Fruit fly (Drosophila melanogaster) whole organism, embryonic: ENCODE results near the gene nmo.
A peak's percentile ranks its signal among the peaks of the same experiment; 100 is the strongest.

Experiments used
- ATbp ChIP-seq: fragments of 200-800 bp; sonication (Bioruptor generic); optimal IDR thresholded peaks from 2 replicates; lab custom pipeline; 2017; ENCODE audit warnings: missing biosample characterization, mild to moderate bottlenecking, missing genetic modification characterization, missing genetic modification reagents
- Bdp1 ChIP-seq: fragments of 200-800 bp; sonication (Bioruptor generic); optimal IDR thresholded peaks from 3 replicates; lab custom pipeline; 2016; ENCODE audit warnings: missing biosample characterization, missing genetic modification characterization
- CG10543 ChIP-seq: fragments of 200-800 bp; sonication (Bioruptor generic); optimal IDR thresholded peaks from 3 replicates; lab custom pipeline; 2017; ENCODE audit warnings: missing biosample characterization, mild to moderate bottlenecking, missing genetic modification characterization, moderate library complexity
- CG11723 ChIP-seq: fragments of 200-800 bp; sonication (Bioruptor generic); optimal IDR thresholded peaks from 2 replicates; lab custom pipeline; 2017; ENCODE audit warnings: missing biosample characterization, mild to moderate bottlenecking, missing genetic modification characterization
- CG12769 ChIP-seq: fragments of 200-800 bp; sonication (Bioruptor generic); optimal IDR thresholded peaks from 2 replicates; lab custom pipeline; 2019; ENCODE audit warnings: missing biosample characterization, mild to moderate bottlenecking, missing genetic modification characterization, moderate library complexity
- CG13775 ChIP-seq: fragments of 200-800 bp; sonication (Bioruptor generic); optimal IDR thresholded peaks from 3 replicates; lab custom pipeline; 2017; ENCODE audit warnings: missing biosample characterization, mild to moderate bottlenecking, missing genetic modification characterization
- CG1529 ChIP-seq: fragments of 200-800 bp; sonication (Bioruptor generic); optimal IDR thresholded peaks from 3 replicates; lab custom pipeline; 2018; ENCODE audit warnings: missing biosample characterization, missing genetic modification characterization
- CG1602 ChIP-seq: fragments of 200-800 bp; sonication (Bioruptor generic); optimal IDR thresholded peaks from 3 replicates; lab custom pipeline; 2016; ENCODE audit warnings: missing biosample characterization, missing genetic modification characterization
- CG17328 ChIP-seq: fragments of 200-800 bp; sonication (Bioruptor generic); IDR thresholded peaks from 2 replicates; pipeline ENCODE4 v1.3.6; 2022; ENCODE audit warnings: missing biosample characterization, missing genetic modification characterization
- CG17359 ChIP-seq: fragments of 200-800 bp; sonication (Bioruptor generic); optimal IDR thresholded peaks from 3 replicates; lab custom pipeline; 2018; ENCODE audit warnings: missing biosample characterization, mild to moderate bottlenecking, missing genetic modification characterization, moderate library complexity
- CG17802 ChIP-seq: fragments of 200-800 bp; sonication (Bioruptor generic); optimal IDR thresholded peaks from 2 replicates; lab custom pipeline; 2018; ENCODE audit warnings: missing biosample characterization, mild to moderate bottlenecking, missing genetic modification characterization, moderate library complexity
- CG1792 ChIP-seq: fragments of 200-800 bp; sonication (Bioruptor generic); optimal IDR thresholded peaks from 2 replicates; lab custom pipeline; 2016; ENCODE audit warnings: missing biosample characterization, missing genetic modification characterization
- CG18262 ChIP-seq: fragments of 200-800 bp; optimal IDR thresholded peaks from 3 replicates; lab custom pipeline; 2019; ENCODE audit warnings: missing biosample characterization, mild to moderate bottlenecking, missing genetic modification characterization, moderate library complexity
- CG2202 ChIP-seq: fragments of 200-800 bp; sonication (Bioruptor generic); optimal IDR thresholded peaks from 2 replicates; lab custom pipeline; 2018; ENCODE audit warnings: missing biosample characterization, mild to moderate bottlenecking, missing genetic modification characterization
- CG31224 ChIP-seq: fragments of 200-800 bp; sonication (Bioruptor generic); IDR thresholded peaks from 2 replicates; pipeline ENCODE4 v1.3.6; 2022; ENCODE audit warnings: missing biosample characterization, missing genetic modification characterization
- CG31441 ChIP-seq: fragments of 200-800 bp; sonication (Bioruptor generic); IDR thresholded peaks from 2 replicates; pipeline ENCODE4 v1.3.6; 2022; ENCODE audit warnings: missing biosample characterization, missing genetic modification characterization
- CG33557 ChIP-seq: fragments of 200-800 bp; sonication (Bioruptor generic); optimal IDR thresholded peaks from 2 replicates; lab custom pipeline; 2019; ENCODE audit warnings: missing biosample characterization, mild to moderate bottlenecking, missing genetic modification characterization, moderate library complexity
- CG6254 ChIP-seq: fragments of 200-800 bp; sonication (Bioruptor generic); optimal IDR thresholded peaks from 3 replicates; lab custom pipeline; 2017; ENCODE audit warnings: mild to moderate bottlenecking, missing biosample characterization, missing genetic modification reagents, missing genetic modification characterization
- CG6765 ChIP-seq: fragments of 200-800 bp; sonication (Bioruptor generic); optimal IDR thresholded peaks from 3 replicates; lab custom pipeline; 2017; ENCODE audit warnings: missing biosample characterization, mild to moderate bottlenecking, missing genetic modification characterization
- CG7271 ChIP-seq: fragments of 200-800 bp; sonication (Bioruptor generic); optimal IDR thresholded peaks from 2 replicates; lab custom pipeline; 2018; ENCODE audit warnings: missing biosample characterization, mild to moderate bottlenecking, missing genetic modification characterization, moderate library complexity
- CG8388 ChIP-seq: fragments of 200-800 bp; sonication (Bioruptor generic); optimal IDR thresholded peaks from 2 replicates; lab custom pipeline; 2019; ENCODE audit warnings: missing biosample characterization, mild to moderate bottlenecking, missing genetic modification characterization, moderate library complexity
- CG9215 ChIP-seq: fragments of 200-800 bp; sonication (Bioruptor generic); IDR thresholded peaks from 2 replicates; pipeline ENCODE4 v1.3.6; 2022; ENCODE audit warnings: missing biosample characterization, missing genetic modification characterization
- CG9876 ChIP-seq: fragments of 200-800 bp; sonication (Bioruptor generic); optimal IDR thresholded peaks from 2 replicates; lab custom pipeline; 2016; ENCODE audit warnings: missing biosample characterization, missing genetic modification characterization
- CrebB ChIP-seq: fragments of 200-800 bp; sonication (Bioruptor generic); optimal IDR thresholded peaks from 3 replicates; lab custom pipeline; 2018; ENCODE audit warnings: missing biosample characterization, mild to moderate bottlenecking, missing genetic modification characterization
- Elba2 ChIP-seq: fragments of 200-800 bp; sonication (Bioruptor generic); optimal IDR thresholded peaks from 3 replicates; lab custom pipeline; 2016; ENCODE audit warnings: missing biosample characterization, missing genetic modification characterization
- Hmr ChIP-seq: fragments of 200-800 bp; sonication (Bioruptor generic); optimal IDR thresholded peaks from 3 replicates; lab custom pipeline; 2017; ENCODE audit warnings: mild to moderate bottlenecking, missing biosample characterization, missing genetic modification reagents, missing genetic modification characterization
- Hmx ChIP-seq: fragments of 200-800 bp; sonication (Bioruptor generic); optimal IDR thresholded peaks from 2 replicates; lab custom pipeline; 2016; ENCODE audit warnings: missing biosample characterization, missing genetic modification characterization
- Hr51 ChIP-seq, 2 experiments: fragments of 200-800 bp; sonication (Bioruptor generic); optimal IDR thresholded peaks; 2 replicates in 1 of 2; 3 replicates in 1 of 2; lab custom pipeline; 2016 to 2018; ENCODE audit warnings: missing biosample characterization in 2 of 2, missing genetic modification characterization in 2 of 2, mild to moderate bottlenecking in 1 of 2, moderate library complexity in 1 of 2
- Med ChIP-seq: fragments of 200-800 bp; sonication (Bioruptor generic); peaks from one replicate; lab custom pipeline; 2016; ENCODE audit warnings: missing biosample characterization, missing genetic modification characterization, mild to moderate bottlenecking, inconsistent platforms, moderate library complexity
- Poxn ChIP-seq: fragments of 200-800 bp; sonication (Bioruptor generic); IDR thresholded peaks from 2 replicates; pipeline ENCODE4 v1.3.6; 2022; ENCODE audit warnings: missing biosample characterization, missing genetic modification characterization
- ac ChIP-seq: fragments of 200-800 bp; sonication (Bioruptor generic); optimal IDR thresholded peaks from 3 replicates; lab custom pipeline; 2017; ENCODE audit warnings: missing biosample characterization, mild to moderate bottlenecking, missing genetic modification characterization
- btn ChIP-seq: fragments of 200-800 bp; sonication (Bioruptor generic); optimal IDR thresholded peaks from 2 replicates; lab custom pipeline; 2016; ENCODE audit warnings: missing biosample characterization, missing genetic modification characterization
- chn ChIP-seq: fragments of 200-800 bp; sonication (Bioruptor generic); optimal IDR thresholded peaks from 2 replicates; lab custom pipeline; 2016; ENCODE audit warnings: missing biosample characterization, missing genetic modification characterization
- dan ChIP-seq: fragments of 200-800 bp; sonication (Bioruptor generic); IDR thresholded peaks from 2 replicates; pipeline ENCODE4 v1.3.6; 2022; ENCODE audit warnings: missing biosample characterization, missing genetic modification characterization
- ems ChIP-seq: fragments of 200-800 bp; sonication (Bioruptor generic); optimal IDR thresholded peaks from 3 replicates; lab custom pipeline; 2016; ENCODE audit warnings: missing biosample characterization, missing genetic modification characterization
- exex ChIP-seq: fragments of 200-800 bp; sonication (Bioruptor generic); optimal IDR thresholded peaks from 4 replicates; lab custom pipeline; 2018; ENCODE audit warnings: missing biosample characterization, mild to moderate bottlenecking, missing genetic modification characterization, moderate library complexity
- kni ChIP-seq: fragments of 200-800 bp; sonication (Bioruptor generic); optimal IDR thresholded peaks from 3 replicates; lab custom pipeline; 2017; ENCODE audit warnings: mild to moderate bottlenecking, missing biosample characterization, missing genetic modification reagents, missing genetic modification characterization
- lab ChIP-seq: fragments of 200-800 bp; sonication (Bioruptor generic); optimal IDR thresholded peaks from 3 replicates; lab custom pipeline; 2017; ENCODE audit warnings: missing biosample characterization, missing genetic modification characterization, mild to moderate bottlenecking, moderate library complexity, missing genetic modification reagents
- luna ChIP-seq: fragments of 200-800 bp; sonication (Bioruptor generic); optimal IDR thresholded peaks from 2 replicates; lab custom pipeline; 2016; ENCODE audit warnings: missing biosample characterization, missing genetic modification characterization
- mirr ChIP-seq: fragments of 200-800 bp; sonication (Bioruptor generic); optimal IDR thresholded peaks from 3 replicates; lab custom pipeline; 2018; ENCODE audit warnings: missing biosample characterization, mild to moderate bottlenecking, missing genetic modification characterization
- mld ChIP-seq: fragments of 200-800 bp; sonication (Bioruptor generic); IDR thresholded peaks from 3 replicates; pipeline ENCODE4 v1.3.6; 2022; ENCODE audit warnings: missing biosample characterization, missing genetic modification characterization; ENCODE audit not compliant: partially characterized antibody
- pan ChIP-seq, 4 experiments: fragments of >200 bp in 3 of 4; fragments of 200-800 bp in 1 of 4; sonication (Bioruptor generic) in 1 of 4; optimal IDR thresholded peaks in 3 of 4; IDR thresholded peaks in 1 of 4; 2 replicates each; pipeline versions ENCODE4 v1.3.6 to Lab custom; 2017 to 2022; ENCODE audit warnings: missing biosample characterization in 2 of 4, missing genetic modification characterization in 2 of 4, mixed read lengths in 1 of 4
- pho ChIP-seq: fragments of 200-800 bp; sonication (Bioruptor generic); optimal IDR thresholded peaks from 2 replicates; lab custom pipeline; 2016; ENCODE audit warnings: missing biosample characterization, missing genetic modification characterization
- prd ChIP-seq, 3 experiments: fragments of >200 bp in 2 of 3; fragments of 200-800 bp in 1 of 3; sonication (Bioruptor generic) in 1 of 3; optimal IDR thresholded peaks in 2 of 3; IDR thresholded peaks in 1 of 3; 2 replicates in 2 of 3; 3 replicates in 1 of 3; pipeline versions ENCODE4 v1.3.6 to Lab custom; 2017 to 2022; ENCODE audit warnings: missing biosample characterization in 1 of 3, missing genetic modification characterization in 1 of 3
- sd ChIP-seq: fragments of 200-800 bp; sonication (Bioruptor generic); optimal IDR thresholded peaks from 3 replicates; lab custom pipeline; 2018; ENCODE audit warnings: missing biosample characterization, mild to moderate bottlenecking, missing genetic modification characterization, moderate library complexity
- sob ChIP-seq: fragments of 200-800 bp; sonication (Bioruptor generic); IDR thresholded peaks from 2 replicates; pipeline ENCODE4 v1.3.6; 2022; ENCODE audit warnings: missing biosample characterization, missing genetic modification characterization
- vnd ChIP-seq: fragments of 200-800 bp; sonication (Bioruptor generic); IDR thresholded peaks from 3 replicates; pipeline ENCODE4 v1.3.6; 2022; ENCODE audit warnings: missing biosample characterization, missing genetic modification characterization; ENCODE audit not compliant: partially characterized antibody
- yki ChIP-seq: fragments of >200 bp; optimal IDR thresholded peaks from 3 replicates; lab custom pipeline; 2018
- z ChIP-seq: fragments of 200-800 bp; sonication (Bioruptor generic); IDR thresholded peaks from 3 replicates; pipeline ENCODE4 v1.3.6; 2022; ENCODE audit warnings: missing biosample characterization, missing genetic modification characterization
- zfh1 ChIP-seq: fragments of 200-800 bp; sonication (Bioruptor generic); IDR thresholded peaks from 3 replicates; pipeline ENCODE4 v1.3.6; 2022; ENCODE audit warnings: missing biosample characterization, missing genetic modification characterization

nmo gene

dm6 chr3L:8018665-8019070 lies 39.8 kb downstream of the nmo start:
- TF ChIP-seq CG7271 (tag; lab: Kevin White, UChicago), result no peak
- TF ChIP-seq CG17802 (tag; lab: Kevin White, UChicago), result no peak
- peak; percentile 23 for TF ChIP-seq CG11723 (GFP tag; lab: Kevin White, UChicago)
- TF ChIP-seq prd (optimal IDR thresholded peaks at IDR 0.05; lab: Kevin White, UChicago), result no peak
- TF ChIP-seq prd (GFP tag; IDR thresholded peaks at IDR 0.05; lab: Robert Waterston, UW), result no peak
- TF ChIP-seq CG1602 (GFP tag; lab: Kevin White, UChicago), result no peak
- TF ChIP-seq vnd, result no peak
- no peak for TF ChIP-seq CG31224 (GFP tag; lab: Robert Waterston, UW)
- no peak for TF ChIP-seq z
- TF ChIP-seq Hr51 (GFP tag; optimal IDR thresholded peaks at IDR 0.05; lab: Kevin White, UChicago), result peak in 1 of 2 experiments; percentile 31
- TF ChIP-seq CG1792 (GFP tag; lab: Kevin White, UChicago), result no peak
- TF ChIP-seq ATbp, result peak; percentile 66
- TF ChIP-seq ems (GFP tag; lab: Kevin White, UChicago), result no peak
- no peak for TF ChIP-seq lab (GFP tag; lab: Kevin White, UChicago)
- peak; percentile 30 for TF ChIP-seq CrebB (tag; lab: Kevin White, UChicago)
- TF ChIP-seq chn (GFP tag; lab: Kevin White, UChicago), result no peak
- no peak for TF ChIP-seq zfh1
- no peak for TF ChIP-seq Bdp1
- TF ChIP-seq CG1529, result peak; percentile 37
- peak; percentile 41 for TF ChIP-seq CG2202 (tag; lab: Kevin White, UChicago)
- no peak for TF ChIP-seq sob (GFP tag; lab: Robert Waterston, UW)
- TF ChIP-seq CG6254, result no peak
- no peak for TF ChIP-seq CG17328 (GFP tag; lab: Robert Waterston, UW)
- no peak for TF ChIP-seq btn (GFP tag; lab: Kevin White, UChicago)
- no peak for TF ChIP-seq pho (GFP tag; lab: Kevin White, UChicago)
- no peak for TF ChIP-seq CG8388 (GFP tag; lab: Kevin White, UChicago)
- TF ChIP-seq mld (GFP tag; lab: Robert Waterston, UW), result no peak
- TF ChIP-seq Med (GFP tag; lab: Kevin White, UChicago), result peak; percentile 29
- TF ChIP-seq dan (GFP tag; lab: Robert Waterston, UW), result no peak
- no peak for TF ChIP-seq luna
- peak; percentile 20 for TF ChIP-seq CG12769 (tag; lab: Kevin White, UChicago)
- TF ChIP-seq mirr, result peak; percentile 45
- TF ChIP-seq CG9215 (GFP tag; lab: Robert Waterston, UW), result no peak
- TF ChIP-seq yki (lab: Kevin White, UChicago), result no peak
- peak; percentile 7 for TF ChIP-seq CG18262 (tag; lab: Kevin White, UChicago)
- peak; percentile 27 for TF ChIP-seq CG17359 (tag; lab: Kevin White, UChicago)
- TF ChIP-seq CG31441 (GFP tag; lab: Robert Waterston, UW), result peak; percentile 31; the same call in 1 of the 2 replicates
- no peak for TF ChIP-seq CG6765 (GFP tag; lab: Kevin White, UChicago)
- peak; percentile 49 for TF ChIP-seq CG10543 (GFP tag; lab: Kevin White, UChicago)
- no peak for TF ChIP-seq Elba2 (GFP tag; lab: Kevin White, UChicago)
- TF ChIP-seq Poxn (GFP tag; lab: Robert Waterston, UW), result no peak
- TF ChIP-seq Hmr (GFP tag; lab: Kevin White, UChicago), result peak; percentile 22
- TF ChIP-seq CG13775 (GFP tag; lab: Kevin White, UChicago), result no peak
- TF ChIP-seq exex, result peak; percentile 97
- peak; percentile 61 for TF ChIP-seq sd (tag; lab: Kevin White, UChicago)
- no peak for TF ChIP-seq Hmx (GFP tag; lab: Kevin White, UChicago)
- peak; percentile 44 for TF ChIP-seq CG33557
- TF ChIP-seq ac (GFP tag; lab: Kevin White, UChicago), result no peak
- TF ChIP-seq pan (optimal IDR thresholded peaks at IDR 0.05; lab: Kevin White, UChicago), result no peak
- TF ChIP-seq pan (GFP tag; optimal IDR thresholded peaks at IDR 0.05 in 1 of 2, IDR thresholded peaks at IDR 0.05 in 1 of 2), result no peak
- TF ChIP-seq kni (GFP tag; lab: Kevin White, UChicago), result peak; percentile 31
- no peak for TF ChIP-seq CG9876
